Worm (Caenorhabditis elegans) whole organism, young adult: ENCODE measurements around the gene Y50D7A.8.

Experiments
- F33H1.4 ChIP-seq: fragments of 200-800 bp; sonication (Bioruptor generic); IDR thresholded peaks from 2 replicates; pipeline ENCODE4 v1.3.6; 2022; ENCODE audit warnings: missing genetic modification reagents, missing genetic modification characterization, missing compliant biosample characterization
- F49E8.2 ChIP-seq: sonication (generic microtip); optimal IDR thresholded peaks from 3 replicates; lab custom pipeline; 2017; ENCODE audit warnings: missing genetic modification characterization, mild to moderate bottlenecking, missing compliant biosample characterization, antibody characterized with exemption, moderate library complexity; ENCODE audit not compliant: insufficient read depth
- madf-10 ChIP-seq: sonication (generic microtip); optimal IDR thresholded peaks from 2 replicates; lab custom pipeline; 2016; ENCODE audit warnings: mild to moderate bottlenecking, missing genetic modification characterization, missing compliant biosample characterization
- madf-3 ChIP-seq: fragments of 200-800 bp; sonication (Bioruptor generic); IDR thresholded peaks from 2 replicates; pipeline ENCODE4 v1.3.6; 2022; ENCODE audit warnings: missing genetic modification reagents, missing genetic modification characterization, missing compliant biosample characterization
- mcd-1 ChIP-seq: fragments of 200-800 bp; sonication (Bioruptor generic); IDR thresholded peaks from 2 replicates; pipeline ENCODE4 v1.3.6; 2022; ENCODE audit warnings: missing genetic modification reagents, missing genetic modification characterization, missing compliant biosample characterization
- pha-4 ChIP-seq: fragments of 150-350 bp; sonication (generic microtip); optimal IDR thresholded peaks from 2 replicates; lab custom pipeline; 2014; ENCODE audit warnings: missing biosample characterization, missing genetic modification reagents, missing genetic modification characterization
- sea-2 ChIP-seq: fragments of 200-800 bp; sonication (Bioruptor generic); IDR thresholded peaks from 2 replicates; pipeline ENCODE4 v1.3.6; 2022; ENCODE audit warnings: missing genetic modification characterization, missing compliant biosample characterization
- snpc-1.3 ChIP-seq: sonication (generic microtip); optimal IDR thresholded peaks from 2 replicates; lab custom pipeline; 2017; ENCODE audit warnings: missing genetic modification characterization, mild to moderate bottlenecking, missing compliant biosample characterization, antibody characterized with exemption, moderate library complexity, missing genotype, missing genetic modification reagents; ENCODE audit not compliant: insufficient read depth
- unc-62 ChIP-seq: fragments of 150-350 bp; optimal IDR thresholded peaks from 2 replicates; lab custom pipeline; 2014; ENCODE audit warnings: missing biosample characterization, missing genetic modification reagents, missing genetic modification characterization

ce11 chrIII:345503-345902 lies 2.5 kb upstream of the Y50D7A.8 start:
- TF ChIP-seq sea-2 (GFP tag; lab: Robert Waterston, UW) (no peak), mcd-1 (GFP tag; lab: Robert Waterston, UW) (no peak; the same call in 1 of the 2 replicates), F49E8.2 (tag; lab: Kevin White, UChicago) (no peak), unc-62 (no peak), madf-3 (no peak), pha-4 (tag; lab: Kevin White, UChicago) (no peak), F33H1.4 (no peak), madf-10 (tag; lab: Kevin White, UChicago) (no peak), snpc-1.3 (tag; lab: Kevin White, UChicago) (no peak)
